Worm (Caenorhabditis elegans) whole organism, L4 larva: ENCODE results near the gene C17C3.9.

Experiments used
- ceh-82 ChIP-seq: sonication (generic microtip); optimal IDR thresholded peaks from 2 replicates; lab custom pipeline; 2017; ENCODE audit warnings: missing biosample characterization, missing genetic modification characterization
- duxl-1 ChIP-seq: sonication (generic microtip); optimal IDR thresholded peaks from 2 replicates; lab custom pipeline; 2016; ENCODE audit warnings: mild to moderate bottlenecking, missing genetic modification characterization, moderate library complexity, missing compliant biosample characterization; ENCODE audit not compliant: poor library complexity
- fos-1 ChIP-seq: fragments of 150-350 bp; optimal IDR thresholded peaks from 2 replicates; lab custom pipeline; 2014; ENCODE audit warnings: missing biosample characterization, missing genetic modification characterization
- lsy-2 ChIP-seq, 2 experiments: fragments of 150-350 bp in 1 of 2; sonication (generic microtip) in 1 of 2; optimal IDR thresholded peaks; 2 replicates each; lab custom pipeline; 2014 to 2017; ENCODE audit warnings: missing biosample characterization in 2 of 2, missing genetic modification characterization in 2 of 2
- nhr-11 ChIP-seq: fragments of 150-350 bp; optimal IDR thresholded peaks from 2 replicates; lab custom pipeline; 2014; ENCODE audit warnings: missing biosample characterization, missing genetic modification characterization
- nhr-111 ChIP-seq: fragments of 200-800 bp; sonication (Bioruptor generic); optimal IDR thresholded peaks from 2 replicates; lab custom pipeline; 2018; ENCODE audit warnings: mild to moderate bottlenecking, missing genetic modification characterization, missing compliant biosample characterization
- pqm-1 ChIP-seq: sonication (generic microtip); optimal IDR thresholded peaks from 2 replicates; lab custom pipeline; 2017; ENCODE audit warnings: missing biosample characterization, missing genetic modification characterization
- saeg-2 ChIP-seq: fragments of 200-800 bp; sonication (Bioruptor generic); IDR thresholded peaks from 2 replicates; pipeline ENCODE4 v1.3.6; 2022; ENCODE audit warnings: missing genetic modification reagents, missing genetic modification characterization, missing compliant biosample characterization
- unc-130 ChIP-seq: sonication (generic microtip); optimal IDR thresholded peaks from 2 replicates; lab custom pipeline; 2016; ENCODE audit warnings: missing genetic modification reagents, missing genetic modification characterization, missing compliant biosample characterization
- unc-62 ChIP-seq, 3 experiments: fragments of 150-350 bp in 1 of 3; sonication (generic microtip); optimal IDR thresholded peaks in 2 of 3; peaks in 1 of 3; 1 replicate in 1 of 3; 2 replicates in 2 of 3; lab custom pipeline; 2014 to 2017; ENCODE audit warnings: missing biosample characterization in 3 of 3, missing genetic modification characterization in 3 of 3, missing genetic modification reagents in 3 of 3, missing genotype in 1 of 3
- zfp-3 ChIP-seq: fragments of 200-800 bp; sonication (Bioruptor generic); conservative IDR thresholded peaks from 2 replicates; pipeline ENCODE4 v1.3.6; 2022; ENCODE audit warnings: missing genetic modification reagents, missing genetic modification characterization, missing compliant biosample characterization
- zip-11 ChIP-seq: fragments of 200-800 bp; sonication (Bioruptor generic); IDR thresholded peaks from 2 replicates; pipeline ENCODE4 v1.3.6; 2022; ENCODE audit warnings: missing genetic modification characterization, missing compliant biosample characterization

ce11 chrII:5549746-5550145 lies 17.7 kb upstream of the C17C3.9 start, which contains the start of gene C17C3.6:
- TF ChIP-seq pqm-1 (tag; lab: Kevin White, UChicago) (no peak), fos-1 (tag; lab: Kevin White, UChicago) (no peak), saeg-2 (GFP tag; lab: Robert Waterston, UW) (no peak), zip-11 (GFP tag; lab: Robert Waterston, UW) (no peak), ceh-82 (no peak), lsy-2 (tag; optimal IDR thresholded peaks at IDR 0.05; lab: Kevin White, UChicago) (no peak), zfp-3 (no peak), nhr-11 (no peak), unc-130 (GFP tag; lab: Kevin White, UChicago) (no peak), unc-62 (GFP tag; optimal IDR thresholded peaks at IDR 0.05 in 1 of 2; lab: Kevin White, UChicago) (no peak), unc-62 (tag; optimal IDR thresholded peaks at IDR 0.05; lab: Kevin White, UChicago) (no peak), nhr-111 (no peak), duxl-1 (tag; lab: Kevin White, UChicago) (no peak)
